Fruit fly (Drosophila melanogaster): ENCODE data around the gene CG9674.

dm6 chr3L:16758504-16759109 is 48.9 kb downstream of the CG9674 start:
- TF ChIP-seq CG34367 (tag; optimal IDR thresholded peaks at IDR 0.05) (peak; percentile 79), fd96Ca (GFP tag; IDR thresholded peaks at IDR 0.05) (peak; percentile 87), CG8301 (tag; optimal IDR thresholded peaks at IDR 0.05) (peak; percentile 91)
